Fruit fly (Drosophila melanogaster): ENCODE data around the gene Hpf1.

The Hpf1 gene

DNA sequence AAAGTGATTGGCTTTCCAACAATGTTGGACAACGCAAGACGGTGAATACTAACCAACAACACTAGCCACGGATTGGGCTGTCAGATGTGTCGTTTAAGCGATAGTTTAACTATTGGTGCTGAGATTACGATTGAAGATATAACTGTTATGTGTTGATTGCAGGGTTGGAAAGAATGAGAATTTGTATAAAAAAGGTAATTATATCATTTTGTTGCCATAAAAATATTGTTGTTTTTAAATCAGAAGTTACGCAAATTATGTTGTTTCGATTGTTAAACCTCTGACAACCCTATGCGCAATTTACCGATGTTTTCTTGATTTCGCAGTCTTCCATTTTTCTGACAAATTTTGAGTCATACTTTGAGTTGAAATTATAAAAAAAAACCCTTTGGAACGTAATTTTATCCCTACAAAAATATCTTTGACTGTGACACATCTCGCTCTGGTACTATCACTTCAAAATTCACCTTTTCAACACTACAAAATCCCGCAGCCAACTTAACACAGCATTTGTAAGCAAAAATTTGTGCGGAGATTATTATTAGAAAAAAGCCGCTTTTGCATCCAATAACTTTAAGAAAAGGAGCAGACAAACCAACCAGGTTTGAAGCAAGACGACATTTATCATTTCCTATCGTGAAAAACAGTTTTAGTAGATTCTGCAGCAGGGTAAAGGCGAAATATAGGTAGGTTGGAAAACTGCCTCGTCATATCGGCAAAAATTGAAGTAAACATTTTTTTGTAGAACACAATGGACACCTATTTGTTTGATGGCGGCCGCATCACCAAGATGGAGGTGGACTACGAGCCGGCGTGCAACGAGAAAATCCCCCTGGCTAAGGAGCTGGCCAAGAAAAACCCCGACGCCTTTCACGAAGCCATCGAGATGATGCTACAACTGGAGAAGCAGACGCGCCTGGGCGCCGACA, 2.4 kb upstream of the Hpf1 start, which contains the start of the genes Hat1 and Rpn5 (continued):
- TF ChIP-seq CG4328 (GFP tag; optimal IDR thresholded peaks at IDR 0.05), result peak; percentile 59
- peak; percentile 41 for TF ChIP-seq CG15479 (GFP tag; optimal IDR thresholded peaks at IDR 0.05)
- no peak for TF ChIP-seq usp (GFP tag; optimal IDR thresholded peaks at IDR 0.05)
- peak; percentile 56; the same call in 2 of the 3 replicates for TF ChIP-seq CG7963 (GFP tag; IDR thresholded peaks at IDR 0.05; ENCODE audit: partially characterized antibody)
- TF ChIP-seq CG15269 (tag; optimal IDR thresholded peaks at IDR 0.05), result peak; percentile 70
- TF ChIP-seq Dll (GFP tag; IDR thresholded peaks at IDR 0.05; ENCODE audit: partially characterized antibody), result peak; percentile 87
- TF ChIP-seq dpn (GFP tag; optimal IDR thresholded peaks at IDR 0.05), result peak; percentile 89 to 94
- TF ChIP-seq CG1792 (GFP tag; optimal IDR thresholded peaks at IDR 0.05), result peak; percentile 75
- peak; percentile 54; the same call in 1 of the 3 replicates for TF ChIP-seq vnd (GFP tag; IDR thresholded peaks at IDR 0.05; ENCODE audit: partially characterized antibody)
- TF ChIP-seq CG17328 (GFP tag; IDR thresholded peaks at IDR 0.05), result peak; percentile 41; the same call in 1 of the 2 replicates
- peak; percentile 57 for TF ChIP-seq CG11723 (GFP tag; optimal IDR thresholded peaks at IDR 0.05)
- peak; percentile 8 for TF ChIP-seq CG7987 (GFP tag; optimal IDR thresholded peaks at IDR 0.05)
- TF ChIP-seq Dip3 (GFP tag; optimal IDR thresholded peaks at IDR 0.05), result peak; percentile 90
- TF ChIP-seq Doc3 (GFP tag; IDR thresholded peaks at IDR 0.05; ENCODE audit: partially characterized antibody), result peak; percentile 73
- TF ChIP-seq CG7357 (GFP tag; IDR thresholded peaks at IDR 0.05), result peak; percentile 50; the same call in 2 of the 3 replicates
- peak; percentile 83 for TF ChIP-seq Hmx (GFP tag; optimal IDR thresholded peaks at IDR 0.05)
- peak; percentile 70 for TF ChIP-seq lmd (GFP tag; IDR thresholded peaks at IDR 0.05)
- peak; percentile 95 for TF ChIP-seq CG13624 (GFP tag; optimal IDR thresholded peaks at IDR 0.05)
- no peak for TF ChIP-seq pros (GFP tag; optimal IDR thresholded peaks at IDR 0.05)
- peak; percentile 12; the same call in 1 of the 2 replicates for TF ChIP-seq onecut (GFP tag; IDR thresholded peaks at IDR 0.05)
- TF ChIP-seq CG18599 (GFP tag; optimal IDR thresholded peaks at IDR 0.05), result peak; percentile 82
- TF ChIP-seq wek (GFP tag; optimal IDR thresholded peaks at IDR 0.05), result no peak
- peak; percentile 47 for TF ChIP-seq gsb-n (tag; optimal IDR thresholded peaks at IDR 0.05)
- peak; percentile 76 for TF ChIP-seq Aef1 (GFP tag; IDR thresholded peaks at IDR 0.05)
- TF ChIP-seq CG1647 (GFP tag; optimal IDR thresholded peaks at IDR 0.05), result peak; percentile 88
- TF ChIP-seq CG7786 (GFP tag; optimal IDR thresholded peaks at IDR 0.05), result peak; percentile 93
- TF ChIP-seq sob (GFP tag; IDR thresholded peaks at IDR 0.05), result peak; percentile 74
- TF ChIP-seq trem (tag; optimal IDR thresholded peaks at IDR 0.05), result peak; percentile 30
- TF ChIP-seq CG4360 (GFP tag; IDR thresholded peaks at IDR 0.05), result no peak
- peak; percentile 71 for TF ChIP-seq hbn (GFP tag; IDR thresholded peaks at IDR 0.05; ENCODE audit: partially characterized antibody)
- peak; percentile 29; the same call in 1 of the 2 replicates for TF ChIP-seq CG11247 (GFP tag; IDR thresholded peaks at IDR 0.05)
- peak; percentile 59 for TF ChIP-seq CG3838 (GFP tag; optimal IDR thresholded peaks at IDR 0.05)
- TF ChIP-seq Oaz (GFP tag; IDR thresholded peaks at IDR 0.05), result no peak
- peak; percentile 97 for TF ChIP-seq Med (GFP tag)
- peak; percentile 90 for TF ChIP-seq ind (GFP tag; optimal IDR thresholded peaks at IDR 0.05)
- TF ChIP-seq CG10565 (GFP tag; optimal IDR thresholded peaks at IDR 0.05), result peak; percentile 17
- TF ChIP-seq CG14965 (GFP tag; optimal IDR thresholded peaks at IDR 0.05; ENCODE audit: borderline replicate concordance), result peak; percentile 51
- TF ChIP-seq Hr3 (GFP tag; optimal IDR thresholded peaks at IDR 0.05), result peak; percentile 90
- TF ChIP-seq CG14667 (GFP tag; IDR thresholded peaks at IDR 0.05), result peak; percentile 33; the same call in 1 of the 2 replicates
- TF ChIP-seq CG17568 (GFP tag; optimal IDR thresholded peaks at IDR 0.05), result no peak
- TF ChIP-seq CG8281 (tag; optimal IDR thresholded peaks at IDR 0.05), result peak; percentile 36
- TF ChIP-seq Ravus (GFP tag; IDR thresholded peaks at IDR 0.05), result 0 out of 2 replicates have a peak, but pooled peaks have one; percentile 5
- TF ChIP-seq Hmr (GFP tag; optimal IDR thresholded peaks at IDR 0.05), result peak; percentile 81
- TF ChIP-seq Ssrp (tag; optimal IDR thresholded peaks at IDR 0.05), result peak; percentile 74
- peak; percentile 90 for TF ChIP-seq CHES-1-like (GFP tag; optimal IDR thresholded peaks at IDR 0.05)
- TF ChIP-seq CrebB (tag; optimal IDR thresholded peaks at IDR 0.05), result peak; percentile 1
- peak; percentile 43; the same call in 1 of the 2 replicates for TF ChIP-seq CG42726 (GFP tag; IDR thresholded peaks at IDR 0.05; ENCODE audit: partially characterized antibody)

All from whole organism, embryonic.